Worm (Caenorhabditis elegans) whole organism, midembryonic: ENCODE measurements around the gene F22H10.3.

Source experiments
- T22C8.4 ChIP-seq: fragments of 200-800 bp; sonication (Bioruptor generic); IDR thresholded peaks from 2 replicates; pipeline ENCODE4 v1.3.6; 2022; ENCODE audit warnings: missing genetic modification characterization, missing compliant biosample characterization
- cog-1 ChIP-seq: sonication (generic microtip); optimal IDR thresholded peaks from 2 replicates; lab custom pipeline; 2016; ENCODE audit warnings: missing genetic modification characterization, missing compliant biosample characterization
- flt-1 ChIP-seq: fragments of 200-800 bp; sonication (Bioruptor generic); IDR thresholded peaks from 2 replicates; pipeline ENCODE4 v1.3.6; 2022; ENCODE audit warnings: missing genetic modification characterization, missing compliant biosample characterization
- klf-2 ChIP-seq: fragments of 200-800 bp; sonication (Bioruptor generic); conservative IDR thresholded peaks from 2 replicates; pipeline ENCODE4 v1.3.6; 2022; ENCODE audit warnings: missing genetic modification reagents, missing genetic modification characterization, missing compliant biosample characterization
- med-1 ChIP-seq: sonication (generic microtip); optimal IDR thresholded peaks from 2 replicates; lab custom pipeline; 2017; ENCODE audit warnings: missing genetic modification characterization, mild to moderate bottlenecking, missing compliant biosample characterization, antibody characterized with exemption, missing genetic modification reagents; ENCODE audit not compliant: insufficient read depth
- ref-1 ChIP-seq: fragments of 200-800 bp; sonication (Bioruptor generic); conservative IDR thresholded peaks from 2 replicates; pipeline ENCODE4 v1.3.6; 2022; ENCODE audit warnings: missing genetic modification reagents, missing genetic modification characterization, missing compliant biosample characterization
- tab-1 ChIP-seq: fragments of 200-800 bp; sonication (Bioruptor generic); IDR thresholded peaks from 2 replicates; pipeline ENCODE4 v1.3.6; 2022; ENCODE audit warnings: missing genetic modification characterization, missing compliant biosample characterization
- ztf-23 ChIP-seq: fragments of 200-800 bp; sonication (Bioruptor generic); IDR thresholded peaks from 2 replicates; pipeline ENCODE4 v1.3.6; 2022; ENCODE audit warnings: missing genetic modification reagents, missing genetic modification characterization, missing compliant biosample characterization
- ztf-29 ChIP-seq: fragments of 200-800 bp; sonication (Bioruptor generic); IDR thresholded peaks from 2 replicates; pipeline ENCODE4 v1.3.6; 2022; ENCODE audit warnings: missing genetic modification reagents, missing genetic modification characterization, missing compliant biosample characterization

- no peak for TF ChIP-seq flt-1 (GFP tag; lab: Robert Waterston, UW)
- TF ChIP-seq klf-2: no peak
- no peak for TF ChIP-seq ztf-29 (GFP tag; lab: Robert Waterston, UW)
- TF ChIP-seq tab-1 (GFP tag; lab: Robert Waterston, UW): no peak
- TF ChIP-seq med-1 (GFP tag; lab: Kevin White, UChicago): no peak
- no peak for TF ChIP-seq T22C8.4
- no peak for TF ChIP-seq ref-1 (GFP tag; lab: Robert Waterston, UW)
- no peak for TF ChIP-seq cog-1 (tag; lab: Kevin White, UChicago)
- no peak for TF ChIP-seq ztf-23
Measured at ce11 chrX:16650600-16650999, 26.9 kb downstream of the F22H10.3 start.
